Worm (Caenorhabditis elegans) whole organism, late embryonic: Measurements from ENCODE around the gene hda-2.

ENCODE experiments used
- F13H6.1 ChIP-seq: sonication (generic microtip); optimal IDR thresholded peaks from 2 replicates; lab custom pipeline; 2016; ENCODE audit warnings: missing genetic modification characterization, missing compliant biosample characterization
- K02D7.2 ChIP-seq: sonication (generic microtip); optimal IDR thresholded peaks from 2 replicates; lab custom pipeline; 2017; ENCODE audit warnings: mild to moderate bottlenecking, missing genetic modification characterization, missing compliant biosample characterization
- K09A11.1 ChIP-seq: sonication (generic microtip); optimal IDR thresholded peaks from 2 replicates; lab custom pipeline; 2017; ENCODE audit warnings: antibody characterized with exemption, mild to moderate bottlenecking, missing genetic modification characterization, missing compliant biosample characterization; ENCODE audit not compliant: insufficient read depth
- T23F11.4 ChIP-seq: fragments of 200-800 bp; sonication (Bioruptor generic); optimal IDR thresholded peaks from 2 replicates; lab custom pipeline; 2018; ENCODE audit warnings: mild to moderate bottlenecking, missing genetic modification characterization, missing compliant biosample characterization
- Y22D7AL.16 ChIP-seq: sonication (generic microtip); optimal IDR thresholded peaks from 2 replicates; lab custom pipeline; 2016; ENCODE audit warnings: missing genetic modification characterization, missing compliant biosample characterization
- ahr-1 ChIP-seq: sonication (generic microtip); optimal IDR thresholded peaks from 2 replicates; lab custom pipeline; 2016; ENCODE audit warnings: missing genetic modification characterization, missing compliant biosample characterization
- ceh-18 ChIP-seq: sonication (generic microtip); optimal IDR thresholded peaks from 2 replicates; lab custom pipeline; 2016; ENCODE audit warnings: missing genetic modification characterization, missing compliant biosample characterization
- ceh-19 ChIP-seq: fragments of 200-800 bp; sonication (Bioruptor generic); optimal IDR thresholded peaks from 2 replicates; lab custom pipeline; 2018; ENCODE audit warnings: mild to moderate bottlenecking, missing genetic modification characterization, missing compliant biosample characterization
- ceh-2 ChIP-seq: sonication (generic microtip); optimal IDR thresholded peaks from 2 replicates; lab custom pipeline; 2016; ENCODE audit warnings: missing genotype, missing genetic modification characterization, missing compliant biosample characterization
- ceh-22 ChIP-seq: sonication (generic microtip); optimal IDR thresholded peaks from 2 replicates; lab custom pipeline; 2017; ENCODE audit warnings: missing biosample characterization, missing genetic modification characterization
- ceh-24 ChIP-seq: sonication (generic microtip); optimal IDR thresholded peaks from 2 replicates; lab custom pipeline; 2016; ENCODE audit warnings: mild to moderate bottlenecking, missing genetic modification characterization, missing compliant biosample characterization
- ceh-30 ChIP-seq: fragments of 150-350 bp; optimal IDR thresholded peaks from 2 replicates; lab custom pipeline; 2014; ENCODE audit warnings: missing biosample characterization, missing genetic modification characterization
- ceh-31 ChIP-seq: sonication (generic microtip); optimal IDR thresholded peaks from 2 replicates; lab custom pipeline; 2016; ENCODE audit warnings: missing genetic modification characterization, missing compliant biosample characterization
- ceh-45 ChIP-seq: fragments of 200-800 bp; sonication (Bioruptor generic); IDR thresholded peaks from 2 replicates; pipeline ENCODE4 v1.3.6; 2022; ENCODE audit warnings: missing genetic modification reagents, missing genetic modification characterization, missing compliant biosample characterization
- ceh-48 ChIP-seq: sonication (generic microtip); optimal IDR thresholded peaks from 2 replicates; lab custom pipeline; 2016; ENCODE audit warnings: missing genetic modification characterization, inconsistent platforms, missing compliant biosample characterization
- ceh-6 ChIP-seq: fragments of 200-800 bp; sonication (Bioruptor generic); optimal IDR thresholded peaks from 2 replicates; lab custom pipeline; 2018; ENCODE audit warnings: mild to moderate bottlenecking, missing genetic modification characterization, missing compliant biosample characterization
- ceh-9 ChIP-seq: sonication (generic microtip); optimal IDR thresholded peaks from 2 replicates; lab custom pipeline; 2016; ENCODE audit warnings: mild to moderate bottlenecking, missing genetic modification characterization, inconsistent platforms, missing compliant biosample characterization
- che-1 ChIP-seq: sonication (generic microtip); optimal IDR thresholded peaks from 2 replicates; lab custom pipeline; 2016; ENCODE audit warnings: mild to moderate bottlenecking, missing genetic modification characterization, missing compliant biosample characterization
- dmd-4 ChIP-seq: sonication (generic microtip); optimal IDR thresholded peaks from 2 replicates; lab custom pipeline; 2016; ENCODE audit warnings: borderline replicate concordance, missing genetic modification characterization, missing compliant biosample characterization
- dve-1 ChIP-seq: sonication (generic microtip); optimal IDR thresholded peaks from 2 replicates; lab custom pipeline; 2017; ENCODE audit warnings: antibody characterized with exemption, mild to moderate bottlenecking, missing genetic modification characterization, missing compliant biosample characterization
- elt-2 ChIP-seq: sonication (generic microtip); optimal IDR thresholded peaks from 2 replicates; lab custom pipeline; 2016; ENCODE audit warnings: missing genetic modification reagents, missing genetic modification characterization, missing compliant biosample characterization
- elt-4 ChIP-seq: sonication (generic microtip); optimal IDR thresholded peaks from 2 replicates; lab custom pipeline; 2016; ENCODE audit warnings: missing genetic modification characterization, missing compliant biosample characterization
- ets-4 ChIP-seq: sonication (generic microtip); optimal IDR thresholded peaks from 2 replicates; lab custom pipeline; 2016; ENCODE audit warnings: missing genetic modification characterization, missing compliant biosample characterization
- fax-1 ChIP-seq: sonication (generic microtip); optimal IDR thresholded peaks from 2 replicates; lab custom pipeline; 2016; ENCODE audit warnings: missing genotype, missing genetic modification characterization, missing compliant biosample characterization
- fkh-10 ChIP-seq: fragments of 150-350 bp; optimal IDR thresholded peaks from 2 replicates; lab custom pipeline; 2014; ENCODE audit warnings: missing biosample characterization, missing genetic modification reagents, missing genetic modification characterization
- hlh-13 ChIP-seq: fragments of 200-800 bp; sonication (Bioruptor generic); optimal IDR thresholded peaks from 2 replicates; lab custom pipeline; 2018; ENCODE audit warnings: mild to moderate bottlenecking, missing genetic modification characterization, missing compliant biosample characterization
- hlh-15 ChIP-seq: sonication (generic microtip); optimal IDR thresholded peaks from 2 replicates; lab custom pipeline; 2016; ENCODE audit warnings: missing genetic modification characterization, missing compliant biosample characterization
- hlh-30 ChIP-seq: sonication (generic microtip); optimal IDR thresholded peaks from 2 replicates; lab custom pipeline; 2017; ENCODE audit warnings: antibody characterized with exemption, missing genetic modification characterization, missing compliant biosample characterization; ENCODE audit not compliant: insufficient read depth
- hlh-6 ChIP-seq: sonication (generic microtip); optimal IDR thresholded peaks from 2 replicates; lab custom pipeline; 2016; ENCODE audit warnings: missing genotype, missing genetic modification characterization, missing compliant biosample characterization
- hlh-8 ChIP-seq: sonication (generic microtip); optimal IDR thresholded peaks from 2 replicates; lab custom pipeline; 2016; ENCODE audit warnings: missing genotype, missing genetic modification characterization, missing compliant biosample characterization
- lim-6 ChIP-seq: sonication (generic microtip); optimal IDR thresholded peaks from 2 replicates; lab custom pipeline; 2016; ENCODE audit warnings: missing genetic modification characterization, missing compliant biosample characterization
- lin-11 ChIP-seq: fragments of 200-800 bp; sonication (Bioruptor generic); optimal IDR thresholded peaks from 2 replicates; lab custom pipeline; 2018; ENCODE audit warnings: mild to moderate bottlenecking, missing genetic modification characterization, missing compliant biosample characterization
- mec-3 ChIP-seq: sonication (generic microtip); optimal IDR thresholded peaks from 2 replicates; lab custom pipeline; 2016; ENCODE audit warnings: borderline replicate concordance, missing genetic modification characterization, missing compliant biosample characterization
- nhr-232 ChIP-seq: sonication (generic microtip); optimal IDR thresholded peaks from 2 replicates; lab custom pipeline; 2016; ENCODE audit warnings: missing genetic modification characterization, missing compliant biosample characterization
- npax-4 ChIP-seq: sonication (generic microtip); optimal IDR thresholded peaks from 2 replicates; lab custom pipeline; 2016; ENCODE audit warnings: missing genetic modification characterization, missing compliant biosample characterization
- odd-2 ChIP-seq: sonication (generic microtip); optimal IDR thresholded peaks from 2 replicates; lab custom pipeline; 2017; ENCODE audit warnings: antibody characterized with exemption, mild to moderate bottlenecking, missing genetic modification characterization, missing compliant biosample characterization
- pag-3 ChIP-seq: sonication (generic microtip); optimal IDR thresholded peaks from 2 replicates; lab custom pipeline; 2016; ENCODE audit warnings: missing compliant biosample characterization, missing genetic modification characterization, borderline replicate concordance
- pha-2 ChIP-seq: sonication (generic microtip); optimal IDR thresholded peaks from 2 replicates; lab custom pipeline; 2017; ENCODE audit warnings: mild to moderate bottlenecking, missing genetic modification characterization, missing compliant biosample characterization
- pha-4 ChIP-seq: fragments of 150-350 bp; optimal IDR thresholded peaks from 2 replicates; lab custom pipeline; 2018; ENCODE audit warnings: missing biosample characterization, missing genetic modification reagents, missing genetic modification characterization
- pqm-1 ChIP-seq: sonication (generic microtip); optimal IDR thresholded peaks from 2 replicates; lab custom pipeline; 2016; ENCODE audit warnings: missing genetic modification characterization, missing compliant biosample characterization
- pros-1 ChIP-seq: fragments of 150-350 bp; optimal IDR thresholded peaks from 2 replicates; lab custom pipeline; 2014; ENCODE audit warnings: missing biosample characterization, missing genetic modification reagents, missing genetic modification characterization
- ref-2 ChIP-seq: sonication (generic microtip); optimal IDR thresholded peaks from 2 replicates; lab custom pipeline; 2016; ENCODE audit warnings: missing genetic modification characterization, missing compliant biosample characterization
- rnt-1 ChIP-seq: sonication (generic microtip); optimal IDR thresholded peaks from 2 replicates; lab custom pipeline; 2016; ENCODE audit warnings: missing genetic modification characterization, missing compliant biosample characterization
- sdc-2 ChIP-seq: sonication (generic microtip); optimal IDR thresholded peaks from 2 replicates; lab custom pipeline; 2016; ENCODE audit warnings: missing genotype, missing genetic modification characterization, missing compliant biosample characterization
- tbx-2 ChIP-seq: sonication (generic microtip); optimal IDR thresholded peaks from 2 replicates; lab custom pipeline; 2016; ENCODE audit warnings: missing genetic modification characterization, missing compliant biosample characterization
- tbx-7 ChIP-seq: sonication (generic microtip); optimal IDR thresholded peaks from 2 replicates; lab custom pipeline; 2016; ENCODE audit warnings: missing genotype, missing genetic modification characterization, missing compliant biosample characterization
- unc-3 ChIP-seq, 2 experiments: fragments of 200-800 bp in 1 of 2; sonication (Bioruptor generic) in 1 of 2; sonication (generic microtip) in 1 of 2; conservative IDR thresholded peaks in 1 of 2; optimal IDR thresholded peaks in 1 of 2; 2 replicates each; pipeline versions ENCODE4 v1.3.6 to Lab custom; 2016 to 2022; ENCODE audit warnings: missing compliant biosample characterization in 2 of 2, missing genetic modification characterization in 2 of 2, missing genetic modification reagents in 1 of 2
- zip-5 ChIP-seq: sonication (generic microtip); optimal IDR thresholded peaks from 2 replicates; lab custom pipeline; 2016; ENCODE audit warnings: missing genetic modification characterization, missing compliant biosample characterization
- ztf-16 ChIP-seq: sonication (generic microtip); optimal IDR thresholded peaks from 2 replicates; lab custom pipeline; 2017; ENCODE audit warnings: missing genetic modification characterization, missing compliant biosample characterization

The hda-2 gene

DNA sequence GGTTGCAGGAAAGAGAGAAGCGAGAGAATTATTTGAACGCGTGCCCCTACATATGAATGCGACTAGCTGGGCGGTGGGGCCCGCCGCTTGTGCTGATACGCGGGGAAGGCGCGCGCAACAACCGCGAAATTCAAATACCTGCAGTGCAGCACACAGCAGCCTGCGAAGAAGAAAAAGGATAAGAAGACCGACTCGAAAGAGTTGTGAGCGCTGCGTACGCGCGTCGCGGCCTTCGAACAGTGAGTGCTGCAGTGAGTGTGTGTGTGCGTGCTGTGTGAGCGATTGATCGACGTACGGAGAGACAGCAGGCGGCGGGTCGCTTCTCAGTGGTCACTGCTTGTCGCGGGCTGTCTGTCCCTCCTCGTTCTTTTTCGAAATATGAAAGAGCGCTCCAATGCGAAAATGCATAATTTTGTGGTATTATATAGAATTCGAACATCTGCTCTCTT, 5.9 kb upstream of the hda-2 start (continued):
- TF ChIP-seq ets-4 (tag; lab: Kevin White, UChicago) (peak; percentile 66), pha-4 (tag; lab: Kevin White, UChicago) (no peak), npax-4 (tag; lab: Kevin White, UChicago) (peak; percentile 14), ceh-9 (no peak), ceh-19 (GFP tag; lab: Kevin White, UChicago) (peak; percentile 82), hlh-8 (tag; lab: Kevin White, UChicago) (peak; percentile 46), ceh-22 (tag; lab: Kevin White, UChicago) (no peak), dve-1 (tag; lab: Kevin White, UChicago) (peak; percentile 81), pha-2 (tag; lab: Kevin White, UChicago) (no peak), hlh-13 (no peak), K02D7.2 (tag; lab: Kevin White, UChicago) (no peak), F13H6.1 (peak; percentile 83), Y22D7AL.16 (tag; lab: Kevin White, UChicago) (peak; percentile 34), ceh-2 (tag; lab: Kevin White, UChicago) (peak; percentile 44), rnt-1 (peak; percentile 87), elt-2 (peak; percentile 62), ceh-30 (tag; lab: Kevin White, UChicago) (no peak), pros-1 (tag; lab: Kevin White, UChicago) (peak; percentile 72), hlh-30 (tag; lab: Kevin White, UChicago) (peak; percentile 33), pag-3 (tag; lab: Kevin White, UChicago) (peak; percentile 32), elt-4 (tag; lab: Kevin White, UChicago) (no peak), tbx-2 (peak; percentile 93), nhr-232 (tag; lab: Kevin White, UChicago) (no peak), ceh-18 (tag; lab: Kevin White, UChicago) (peak; percentile 90), sdc-2 (peak; percentile 54), lim-6 (tag; lab: Kevin White, UChicago) (peak; percentile 45), ceh-31 (tag; lab: Kevin White, UChicago) (peak; percentile 79), hlh-6 (tag; lab: Kevin White, UChicago) (peak; percentile 74), ceh-48 (tag; lab: Kevin White, UChicago) (peak; percentile 61), mec-3 (no peak), hlh-15 (tag; lab: Kevin White, UChicago) (no peak), tbx-7 (no peak), unc-3 (GFP tag; conservative IDR thresholded peaks at IDR 0.05; lab: Robert Waterston, UW) (no peak), unc-3 (tag; optimal IDR thresholded peaks at IDR 0.05; lab: Kevin White, UChicago) (no peak), ceh-6 (peak; percentile 51), che-1 (tag; lab: Kevin White, UChicago) (peak; percentile 52), odd-2 (tag; lab: Kevin White, UChicago) (no peak), dmd-4 (tag; lab: Kevin White, UChicago) (no peak), T23F11.4 (GFP tag; lab: Kevin White, UChicago) (peak; percentile 71), ceh-24 (tag; lab: Kevin White, UChicago) (no peak), zip-5 (tag; lab: Kevin White, UChicago) (no peak), ceh-45 (GFP tag; lab: Robert Waterston, UW) (0 out of 2 replicates have a peak, but pooled peaks have one; percentile 23), fax-1 (peak; percentile 9), pqm-1 (peak; percentile 36), lin-11 (no peak), ztf-16 (no peak), fkh-10 (no peak), ref-2 (peak; percentile 93), ahr-1 (tag; lab: Kevin White, UChicago) (no peak), K09A11.1 (tag; lab: Kevin White, UChicago) (no peak)
